Worm (Caenorhabditis elegans) whole organism, young adult: ENCODE results near the gene agl-1.

ENCODE experiments used
- B0019.2 ChIP-seq: fragments of 200-800 bp; sonication (Bioruptor generic); conservative IDR thresholded peaks from 2 replicates; pipeline ENCODE4 v1.3.6; 2022; ENCODE audit warnings: missing genetic modification reagents, missing genetic modification characterization, missing compliant biosample characterization
- B0336.3 ChIP-seq: fragments of 200-800 bp; sonication (Bioruptor generic); IDR thresholded peaks from 2 replicates; pipeline ENCODE4 v1.3.6; 2022; ENCODE audit warnings: missing genetic modification characterization, missing compliant biosample characterization
- F37B4.10 ChIP-seq: fragments of 200-800 bp; sonication (Bioruptor generic); IDR thresholded peaks from 2 replicates; pipeline ENCODE4 v1.3.6; 2022; ENCODE audit warnings: missing genetic modification characterization, missing compliant biosample characterization
- F52B5.7 ChIP-seq: sonication (generic microtip); optimal IDR thresholded peaks from 2 replicates; lab custom pipeline; 2016; ENCODE audit warnings: mild to moderate bottlenecking, missing genetic modification characterization, missing compliant biosample characterization
- F57A8.1 ChIP-seq: fragments of 200-800 bp; sonication (Bioruptor generic); optimal IDR thresholded peaks from 2 replicates; lab custom pipeline; 2018; ENCODE audit warnings: mild to moderate bottlenecking, missing genetic modification characterization, moderate library complexity, missing compliant biosample characterization
- K11D2.4 ChIP-seq: fragments of 200-800 bp; sonication (Bioruptor generic); IDR thresholded peaks from 2 replicates; pipeline ENCODE4 v1.3.6; 2022; ENCODE audit warnings: missing genetic modification reagents, missing genetic modification characterization, missing compliant biosample characterization
- K12H6.12 ChIP-seq: fragments of 200-800 bp; sonication (Bioruptor generic); optimal IDR thresholded peaks from 2 replicates; lab custom pipeline; 2018; ENCODE audit warnings: mild to moderate bottlenecking, missing genetic modification characterization, missing compliant biosample characterization
- T26A5.8 ChIP-seq: sonication (generic microtip); optimal IDR thresholded peaks from 2 replicates; lab custom pipeline; 2016; ENCODE audit warnings: missing genetic modification characterization, missing compliant biosample characterization
- Y67H2A.10 ChIP-seq: fragments of 200-800 bp; sonication (Bioruptor generic); conservative IDR thresholded peaks from 2 replicates; pipeline ENCODE4 v1.3.6; 2022; ENCODE audit warnings: missing genetic modification reagents, missing genetic modification characterization, missing compliant biosample characterization
- athp-1 ChIP-seq: sonication (generic microtip); optimal IDR thresholded peaks from 2 replicates; lab custom pipeline; 2017; ENCODE audit warnings: mild to moderate bottlenecking, missing genetic modification characterization, missing compliant biosample characterization
- attf-6 ChIP-seq: fragments of 200-800 bp; sonication (Bioruptor generic); IDR thresholded peaks from 2 replicates; pipeline ENCODE4 v1.3.6; 2022; ENCODE audit warnings: missing genetic modification reagents, missing genetic modification characterization, missing compliant biosample characterization
- bed-1 ChIP-seq: fragments of 200-800 bp; sonication (Bioruptor generic); IDR thresholded peaks from 2 replicates; pipeline ENCODE4 v1.3.6; 2022; ENCODE audit warnings: missing genetic modification reagents, missing genetic modification characterization, missing compliant biosample characterization
- cebp-1 ChIP-seq, 2 experiments: fragments of 200-800 bp in 1 of 2; sonication (Bioruptor generic) in 1 of 2; sonication (generic microtip) in 1 of 2; IDR thresholded peaks in 1 of 2; optimal IDR thresholded peaks in 1 of 2; 2 replicates each; pipeline versions ENCODE4 v1.3.6 to Lab custom; 2017 to 2022; ENCODE audit warnings: missing compliant biosample characterization in 2 of 2, missing genetic modification characterization in 2 of 2, mild to moderate bottlenecking in 1 of 2, missing genetic modification reagents in 1 of 2, moderate library complexity in 1 of 2
- ceh-27 ChIP-seq: fragments of 200-800 bp; sonication (Bioruptor generic); optimal IDR thresholded peaks from 2 replicates; lab custom pipeline; 2018; ENCODE audit warnings: mild to moderate bottlenecking, missing genetic modification characterization, moderate library complexity, missing compliant biosample characterization
- dpff-1 ChIP-seq: sonication (generic microtip); optimal IDR thresholded peaks from 2 replicates; lab custom pipeline; 2017; ENCODE audit warnings: mild to moderate bottlenecking, missing genetic modification characterization, missing compliant biosample characterization
- efl-1 ChIP-seq: fragments of 150-350 bp; optimal IDR thresholded peaks from 2 replicates; lab custom pipeline; 2014; ENCODE audit warnings: missing biosample characterization, missing genetic modification reagents, missing genetic modification characterization
- egl-18 ChIP-seq: fragments of 200-800 bp; sonication (Bioruptor generic); IDR thresholded peaks from 2 replicates; pipeline ENCODE4 v1.3.6; 2022; ENCODE audit warnings: missing genetic modification reagents, missing genetic modification characterization, missing compliant biosample characterization
- ekl-4 ChIP-seq: fragments of 200-800 bp; sonication (Bioruptor generic); IDR thresholded peaks from 2 replicates; pipeline ENCODE4 v1.3.6; 2022; ENCODE audit warnings: missing genetic modification reagents, missing genetic modification characterization, missing compliant biosample characterization
- ets-4 ChIP-seq: fragments of 200-800 bp; sonication (Bioruptor generic); optimal IDR thresholded peaks from 2 replicates; lab custom pipeline; 2018; ENCODE audit warnings: mild to moderate bottlenecking, missing genetic modification characterization, missing compliant biosample characterization
- hlh-12 ChIP-seq: sonication (generic microtip); optimal IDR thresholded peaks from 2 replicates; lab custom pipeline; 2016; ENCODE audit warnings: missing genetic modification characterization, missing compliant biosample characterization
- hrde-1 ChIP-seq: sonication (generic microtip); optimal IDR thresholded peaks from 2 replicates; lab custom pipeline; 2016; ENCODE audit warnings: missing genetic modification characterization, mild to moderate bottlenecking, missing compliant biosample characterization, moderate library complexity, missing genotype, missing genetic modification reagents, borderline replicate concordance
- hsf-1 ChIP-seq: fragments of 200-800 bp; sonication (Bioruptor generic); IDR thresholded peaks from 2 replicates; pipeline ENCODE4 v1.3.6; 2022; ENCODE audit warnings: missing genetic modification reagents, missing genetic modification characterization, missing compliant biosample characterization
- let-607 ChIP-seq, 2 experiments: fragments of 200-800 bp in 1 of 2; sonication (Bioruptor generic) in 1 of 2; sonication (generic microtip) in 1 of 2; optimal IDR thresholded peaks; 2 replicates each; lab custom pipeline; 2016 to 2018; ENCODE audit warnings: mild to moderate bottlenecking in 2 of 2, missing compliant biosample characterization in 2 of 2, missing genetic modification characterization in 2 of 2, moderate library complexity in 2 of 2, missing genotype in 1 of 2
- lin-35 ChIP-seq, 3 experiments: fragments of 150-350 bp in 2 of 3; sonication (generic microtip) in 1 of 3; optimal IDR thresholded peaks; 2 replicates each; lab custom pipeline; 2014 to 2018; ENCODE audit warnings: missing biosample characterization in 3 of 3, missing genetic modification characterization in 3 of 3, missing genetic modification reagents in 3 of 3
- lin-40 ChIP-seq: sonication (generic microtip); optimal IDR thresholded peaks from 2 replicates; lab custom pipeline; 2016; ENCODE audit warnings: missing genetic modification characterization, mild to moderate bottlenecking, missing compliant biosample characterization, missing genotype, missing genetic modification reagents
- lsl-1 ChIP-seq: fragments of 200-800 bp; sonication (Bioruptor generic); optimal IDR thresholded peaks from 2 replicates; lab custom pipeline; 2018; ENCODE audit warnings: mild to moderate bottlenecking, missing genetic modification characterization, moderate library complexity, missing compliant biosample characterization
- madf-6 ChIP-seq: fragments of 200-800 bp; sonication (Bioruptor generic); IDR thresholded peaks from 2 replicates; pipeline ENCODE4 v1.3.6; 2022; ENCODE audit warnings: missing genetic modification reagents, missing genetic modification characterization, missing compliant biosample characterization
- mcd-1 ChIP-seq: fragments of 200-800 bp; sonication (Bioruptor generic); IDR thresholded peaks from 2 replicates; pipeline ENCODE4 v1.3.6; 2022; ENCODE audit warnings: missing genetic modification reagents, missing genetic modification characterization, missing compliant biosample characterization
- mxl-1 ChIP-seq: sonication (generic microtip); optimal IDR thresholded peaks from 2 replicates; lab custom pipeline; 2016; ENCODE audit warnings: missing genetic modification characterization, missing compliant biosample characterization
- nhr-120 ChIP-seq: fragments of 200-800 bp; sonication (Bioruptor generic); IDR thresholded peaks from 2 replicates; pipeline ENCODE4 v1.3.6; 2022; ENCODE audit warnings: missing genetic modification characterization, missing compliant biosample characterization
- nhr-179 ChIP-seq: sonication (generic microtip); optimal IDR thresholded peaks from 2 replicates; lab custom pipeline; 2016; ENCODE audit warnings: mild to moderate bottlenecking, missing genetic modification characterization, missing compliant biosample characterization
- pha-4 ChIP-seq: fragments of 150-350 bp; sonication (generic microtip); optimal IDR thresholded peaks from 2 replicates; lab custom pipeline; 2014; ENCODE audit warnings: missing biosample characterization, missing genetic modification reagents, missing genetic modification characterization
- rcor-1 ChIP-seq: fragments of 200-800 bp; sonication (Bioruptor generic); IDR thresholded peaks from 2 replicates; pipeline ENCODE4 v1.3.6; 2022; ENCODE audit warnings: missing genetic modification reagents, missing genetic modification characterization, missing compliant biosample characterization
- rec-8 ChIP-seq, 2 experiments: sonication (generic microtip); optimal IDR thresholded peaks; 2 replicates each; lab custom pipeline; 2016; ENCODE audit warnings: mild to moderate bottlenecking in 2 of 2, missing genetic modification characterization in 2 of 2, missing genetic modification reagents in 2 of 2, missing genotype in 2 of 2, missing biosample characterization in 1 of 2, missing compliant biosample characterization in 1 of 2, moderate library complexity in 1 of 2
- somi-1 ChIP-seq: fragments of 200-800 bp; sonication (Bioruptor generic); optimal IDR thresholded peaks from 2 replicates; lab custom pipeline; 2018; ENCODE audit warnings: mild to moderate bottlenecking, missing genetic modification characterization, missing compliant biosample characterization
- ztf-22 ChIP-seq: fragments of 200-800 bp; sonication (Bioruptor generic); optimal IDR thresholded peaks from 2 replicates; lab custom pipeline; 2018; ENCODE audit warnings: mild to moderate bottlenecking, missing genetic modification characterization, moderate library complexity, missing compliant biosample characterization
- ztf-3 ChIP-seq: fragments of 200-800 bp; sonication (Bioruptor generic); optimal IDR thresholded peaks from 2 replicates; lab custom pipeline; 2018; ENCODE audit warnings: mild to moderate bottlenecking, missing genetic modification characterization, missing compliant biosample characterization

Gene agl-1

DNA sequence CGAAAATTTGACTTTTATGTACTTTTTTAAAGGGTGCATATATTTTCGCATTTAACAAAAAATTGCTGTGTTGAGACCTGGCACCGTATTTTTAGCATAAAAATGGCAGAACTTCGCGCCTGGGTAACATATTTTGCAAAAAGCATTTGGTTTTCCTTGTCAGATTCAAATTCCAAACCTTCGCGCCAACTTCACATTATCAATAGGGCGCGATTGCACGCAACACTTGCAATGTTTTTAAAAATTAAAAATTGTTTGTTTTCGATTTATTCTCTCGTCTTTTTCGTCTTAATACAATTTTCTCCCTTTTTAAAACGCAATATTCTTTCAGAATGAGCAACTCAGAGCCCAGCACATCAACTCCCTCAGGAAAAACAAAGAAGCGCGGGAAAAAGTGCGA lies 25.7 kb upstream of the agl-1 start, which contains the start of gene mes-2 (continued):
- TF ChIP-seq madf-6 (peak; percentile 77), K11D2.4 (GFP tag; lab: Robert Waterston, UW) (0 out of 2 replicates have a peak, but pooled peaks have one; percentile 28), ekl-4 (peak; percentile 36; the same call in 1 of the 2 replicates), egl-18 (no peak), mcd-1 (GFP tag; lab: Robert Waterston, UW) (peak; percentile 98), rcor-1 (GFP tag; lab: Robert Waterston, UW) (0 out of 2 replicates have a peak, but pooled peaks have one; percentile 25), F57A8.1 (GFP tag; lab: Kevin White, UChicago) (no peak), efl-1 (GFP tag; lab: Kevin White, UChicago) (peak; percentile 95), attf-6 (no peak), lsl-1 (GFP tag; lab: Kevin White, UChicago) (peak; percentile 64)

DNA sequence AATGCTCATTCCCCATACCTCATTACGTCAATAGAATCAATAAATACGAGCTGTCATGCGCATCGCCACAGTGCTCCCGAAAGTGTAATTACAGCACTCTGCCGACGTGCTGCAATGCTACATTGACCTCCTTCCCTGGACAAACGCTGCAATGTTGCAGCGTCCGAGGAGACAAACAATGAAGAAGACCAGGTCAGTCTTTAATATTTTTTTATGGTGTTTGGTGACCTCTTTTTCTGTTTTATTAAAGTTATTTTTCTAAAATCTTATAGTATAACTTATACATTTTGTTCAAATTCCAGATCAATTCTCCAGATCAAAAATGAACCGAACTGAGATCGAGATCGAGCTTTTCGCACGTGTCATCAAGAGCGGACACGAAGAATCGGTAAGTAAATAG lies 23.5 kb upstream of the agl-1 start, which contains the start of gene sdz-26:
Gene sdz-26 (plus strand): TSS at position 301 of the 400 bp plus-strand sequence.
- TF ChIP-seq hrde-1 (no peak), somi-1 (no peak), nhr-120 (GFP tag; lab: Robert Waterston, UW) (no peak), lin-40 (no peak)

DNA sequence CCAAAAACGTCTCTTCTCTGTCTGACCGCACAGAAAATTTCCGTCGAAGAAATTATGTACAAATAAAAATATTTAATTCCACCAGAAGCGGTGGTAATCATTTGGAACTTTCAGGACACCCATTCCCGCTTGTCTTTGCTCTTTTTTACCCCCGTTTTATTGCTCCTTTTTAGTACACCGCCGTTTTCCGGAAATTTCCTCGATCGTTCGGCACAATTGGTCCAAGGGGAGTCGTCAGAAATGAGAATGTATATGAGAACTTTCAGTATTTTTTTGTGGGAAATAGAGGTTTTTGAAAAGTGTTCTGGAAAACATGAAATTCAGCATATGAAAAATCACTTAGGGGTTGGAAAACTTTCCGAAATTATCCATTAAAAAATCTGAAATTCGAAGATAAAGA lies 22.9 kb upstream of the agl-1 start:
- TF ChIP-seq K11D2.4 (GFP tag; lab: Robert Waterston, UW) (no peak), pha-4 (tag; lab: Kevin White, UChicago) (no peak), F52B5.7 (no peak), B0019.2 (GFP tag; lab: Robert Waterston, UW) (no peak), hlh-12 (tag; lab: Kevin White, UChicago) (no peak), T26A5.8 (tag; lab: Kevin White, UChicago) (no peak), madf-6 (no peak), cebp-1 (GFP tag; IDR thresholded peaks at IDR 0.05; lab: Robert Waterston, UW) (no peak), cebp-1 (tag; optimal IDR thresholded peaks at IDR 0.05; lab: Kevin White, UChicago) (no peak), K12H6.12 (tag; lab: Kevin White, UChicago) (no peak), B0336.3 (no peak), ets-4 (GFP tag; lab: Kevin White, UChicago) (no peak), ceh-27 (GFP tag; lab: Kevin White, UChicago) (no peak), mcd-1 (GFP tag; lab: Robert Waterston, UW) (no peak), nhr-179 (tag; lab: Kevin White, UChicago) (no peak), attf-6 (no peak), Y67H2A.10 (GFP tag; lab: Robert Waterston, UW) (no peak), hrde-1 (no peak), lin-35 (GFP tag; optimal IDR thresholded peaks at IDR 0.05; lab: Kevin White, UChicago) (no peak), mxl-1 (tag; lab: Kevin White, UChicago) (no peak), hsf-1 (no peak)

DNA sequence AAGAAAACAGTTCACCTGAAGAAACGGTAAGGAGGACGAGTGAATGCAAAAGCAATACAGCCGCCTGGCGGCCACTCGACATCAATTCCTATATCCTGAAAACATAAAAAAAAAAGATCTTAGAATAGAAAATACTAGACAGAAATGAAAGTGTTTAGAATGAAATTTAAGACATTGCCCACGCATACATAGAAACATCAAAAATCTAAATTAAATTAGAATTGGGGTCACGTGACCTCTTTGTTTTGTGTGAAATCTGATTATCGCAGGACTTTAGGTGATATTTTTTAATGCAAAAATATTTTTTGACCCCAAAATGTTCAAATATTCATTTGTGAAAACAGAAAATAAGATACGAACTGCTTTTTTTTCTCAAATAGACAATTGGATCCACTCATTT lies 19.9 kb upstream of the agl-1 start, which contains the start of gene acr-20:
Gene acr-20 (minus strand): TSS at position 101 of the 400 bp plus-strand sequence.
- TF ChIP-seq let-607 (tag; optimal IDR thresholded peaks at IDR 0.05; lab: Kevin White, UChicago) (no peak), Y67H2A.10 (GFP tag; lab: Robert Waterston, UW) (no peak), rec-8 (tag; optimal IDR thresholded peaks at IDR 0.05; lab: Kevin White, UChicago) (no peak), ztf-3 (GFP tag; lab: Kevin White, UChicago) (no peak), athp-1 (tag; lab: Kevin White, UChicago) (no peak), dpff-1 (tag; lab: Kevin White, UChicago) (no peak), mxl-1 (tag; lab: Kevin White, UChicago) (no peak), F37B4.10 (GFP tag; lab: Robert Waterston, UW) (no peak), ztf-22 (no peak), bed-1 (no peak)
